Worm (Caenorhabditis elegans) whole organism, L2 larva: Measurements from ENCODE around the gene nfm-1.
A peak's percentile ranks its signal among the peaks of the same experiment; 100 is the strongest.

Experiments
- C34F6.9 ChIP-seq: fragments of 150-350 bp; optimal IDR thresholded peaks from 2 replicates; lab custom pipeline; 2014; ENCODE audit warnings: missing biosample characterization, missing genetic modification characterization
- F13H6.1 ChIP-seq: sonication (generic microtip); optimal IDR thresholded peaks from 2 replicates; lab custom pipeline; 2016; ENCODE audit warnings: missing genetic modification characterization, missing compliant biosample characterization
- R02D3.7 ChIP-seq: fragments of 150-350 bp; optimal IDR thresholded peaks from 2 replicates; lab custom pipeline; 2014; ENCODE audit warnings: missing biosample characterization, missing genetic modification characterization
- Y55F3AM.14 ChIP-seq: fragments of 200-800 bp; sonication (Bioruptor generic); optimal IDR thresholded peaks from 2 replicates; lab custom pipeline; 2018; ENCODE audit warnings: mild to moderate bottlenecking, missing genetic modification characterization, missing compliant biosample characterization
- ZK546.5 ChIP-seq: sonication (generic microtip); optimal IDR thresholded peaks from 2 replicates; lab custom pipeline; 2017; ENCODE audit warnings: missing biosample characterization, missing genetic modification characterization
- alr-1 ChIP-seq: fragments of 150-350 bp; optimal IDR thresholded peaks from 2 replicates; lab custom pipeline; 2014; ENCODE audit warnings: missing biosample characterization, missing genetic modification characterization
- aly-2 ChIP-seq: fragments of 150-350 bp; optimal IDR thresholded peaks from 2 replicates; lab custom pipeline; 2014; ENCODE audit warnings: missing biosample characterization, missing genetic modification characterization
- ama-1 ChIP-seq: fragments of 150-350 bp; optimal IDR thresholded peaks from 2 replicates; lab custom pipeline; 2018; ENCODE audit warnings: inconsistent platforms
- ceh-16 ChIP-seq: fragments of 150-350 bp; optimal IDR thresholded peaks from 2 replicates; lab custom pipeline; 2014; ENCODE audit warnings: missing biosample characterization, missing genetic modification characterization
- ceh-82 ChIP-seq: fragments of 150-350 bp; optimal IDR thresholded peaks from 2 replicates; lab custom pipeline; 2014; ENCODE audit warnings: missing biosample characterization, missing genetic modification characterization
- crh-2 ChIP-seq: sonication (generic microtip); optimal IDR thresholded peaks from 2 replicates; lab custom pipeline; 2017; ENCODE audit warnings: missing biosample characterization, missing genetic modification characterization
- dmd-4 ChIP-seq: sonication (generic microtip); optimal IDR thresholded peaks from 2 replicates; lab custom pipeline; 2017; ENCODE audit warnings: missing biosample characterization, missing genetic modification characterization
- elt-1 ChIP-seq: fragments of 150-350 bp; optimal IDR thresholded peaks from 2 replicates; lab custom pipeline; 2014; ENCODE audit warnings: missing biosample characterization, missing genetic modification characterization
- elt-3 ChIP-seq: sonication (generic microtip); optimal IDR thresholded peaks from 2 replicates; lab custom pipeline; 2017; ENCODE audit warnings: missing biosample characterization, missing genetic modification characterization
- fos-1 ChIP-seq: fragments of 150-350 bp; optimal IDR thresholded peaks from 2 replicates; lab custom pipeline; 2014; ENCODE audit warnings: missing biosample characterization, missing genetic modification characterization
- gmeb-1 ChIP-seq: fragments of 150-350 bp; optimal IDR thresholded peaks from 2 replicates; lab custom pipeline; 2014; ENCODE audit warnings: missing biosample characterization, missing genetic modification characterization
- lin-11 ChIP-seq: fragments of 150-350 bp; sonication (generic microtip); optimal IDR thresholded peaks from 2 replicates; lab custom pipeline; 2014; ENCODE audit warnings: missing biosample characterization, missing genetic modification characterization, inconsistent platforms, mixed read lengths
- lin-13 ChIP-seq: fragments of 150-350 bp; optimal IDR thresholded peaks from 2 replicates; lab custom pipeline; 2014; ENCODE audit warnings: missing biosample characterization, missing genetic modification reagents, missing genetic modification characterization
- lin-39 ChIP-seq: fragments of 150-350 bp; optimal IDR thresholded peaks from 2 replicates; lab custom pipeline; 2014; ENCODE audit warnings: missing biosample characterization, missing genetic modification reagents, missing genetic modification characterization
- lsy-2 ChIP-seq, 2 experiments: fragments of 150-350 bp in 1 of 2; sonication (generic microtip) in 1 of 2; optimal IDR thresholded peaks; 2 replicates each; lab custom pipeline; 2014 to 2017; ENCODE audit warnings: missing biosample characterization in 2 of 2, missing genetic modification characterization in 2 of 2
- mab-5 ChIP-seq: fragments of 150-350 bp; optimal IDR thresholded peaks from 2 replicates; lab custom pipeline; 2014; ENCODE audit warnings: missing biosample characterization, missing genetic modification characterization
- mbf-1 ChIP-seq: sonication (generic microtip); optimal IDR thresholded peaks from 2 replicates; lab custom pipeline; 2017; ENCODE audit warnings: missing biosample characterization, missing genetic modification characterization
- mdl-1 ChIP-seq, 2 experiments: fragments of 150-350 bp in 1 of 2; sonication (generic microtip) in 1 of 2; optimal IDR thresholded peaks; 2 replicates each; lab custom pipeline; 2017; ENCODE audit warnings: missing biosample characterization in 2 of 2, missing genetic modification characterization in 2 of 2
- nhr-10 ChIP-seq: sonication (generic microtip); optimal IDR thresholded peaks from 2 replicates; lab custom pipeline; 2017; ENCODE audit warnings: missing biosample characterization, missing genetic modification characterization
- nhr-11 ChIP-seq: fragments of 150-350 bp; optimal IDR thresholded peaks from 2 replicates; lab custom pipeline; 2014; ENCODE audit warnings: missing biosample characterization, missing genetic modification characterization
- nhr-12 ChIP-seq: fragments of 150-350 bp; optimal IDR thresholded peaks from 2 replicates; lab custom pipeline; 2014; ENCODE audit warnings: missing biosample characterization, missing genetic modification characterization
- nhr-129 ChIP-seq: fragments of 150-350 bp; optimal IDR thresholded peaks from 2 replicates; lab custom pipeline; 2014; ENCODE audit warnings: missing biosample characterization, missing genetic modification characterization
- nhr-21 ChIP-seq: fragments of 150-350 bp; optimal IDR thresholded peaks from 2 replicates; lab custom pipeline; 2014; ENCODE audit warnings: missing biosample characterization, missing genetic modification characterization
- nhr-23 ChIP-seq: fragments of 150-350 bp; optimal IDR thresholded peaks from 2 replicates; lab custom pipeline; 2014; ENCODE audit warnings: missing biosample characterization, missing genetic modification reagents, missing genetic modification characterization
- nhr-237 ChIP-seq: fragments of 150-350 bp; optimal IDR thresholded peaks from 2 replicates; lab custom pipeline; 2014; ENCODE audit warnings: missing biosample characterization, missing genetic modification characterization
- nhr-25 ChIP-seq: fragments of 150-350 bp; sonication (generic microtip); optimal IDR thresholded peaks from 3 replicates; lab custom pipeline; 2014; ENCODE audit warnings: missing biosample characterization, missing genetic modification characterization
- nhr-6 ChIP-seq: fragments of 150-350 bp; optimal IDR thresholded peaks from 2 replicates; lab custom pipeline; 2014; ENCODE audit warnings: missing biosample characterization, missing genetic modification characterization
- nhr-77 ChIP-seq: fragments of 150-350 bp; optimal IDR thresholded peaks from 2 replicates; lab custom pipeline; 2014; ENCODE audit warnings: missing biosample characterization, missing genetic modification characterization
- peb-1 ChIP-seq: fragments of 150-350 bp; optimal IDR thresholded peaks from 2 replicates; lab custom pipeline; 2014; ENCODE audit warnings: missing biosample characterization, missing genetic modification characterization
- sem-4 ChIP-seq: fragments of 150-350 bp; optimal IDR thresholded peaks from 2 replicates; lab custom pipeline; 2014; ENCODE audit warnings: missing biosample characterization, missing genetic modification reagents, missing genetic modification characterization
- skn-1 ChIP-seq: sonication (generic microtip); optimal IDR thresholded peaks from 2 replicates; lab custom pipeline; 2017; ENCODE audit warnings: missing biosample characterization, missing genetic modification characterization
- sma-3 ChIP-seq: sonication (generic microtip); optimal IDR thresholded peaks from 2 replicates; lab custom pipeline; 2016; ENCODE audit warnings: missing genetic modification reagents, missing genetic modification characterization, missing compliant biosample characterization
- sma-9 ChIP-seq, 2 experiments: fragments of 150-350 bp in 1 of 2; sonication (generic microtip) in 1 of 2; optimal IDR thresholded peaks; 2 replicates each; lab custom pipeline; 2014 to 2016; ENCODE audit warnings: missing genetic modification characterization in 2 of 2, mild to moderate bottlenecking in 1 of 2, missing biosample characterization in 1 of 2, missing compliant biosample characterization in 1 of 2, missing genetic modification reagents in 1 of 2, moderate library complexity in 1 of 2
- snpc-4 ChIP-seq: fragments of 150-350 bp; optimal IDR thresholded peaks from 2 replicates; lab custom pipeline; 2014; ENCODE audit warnings: missing biosample characterization, missing genetic modification characterization
- unc-39 ChIP-seq: fragments of 150-350 bp; optimal IDR thresholded peaks from 2 replicates; lab custom pipeline; 2014; ENCODE audit warnings: missing biosample characterization, missing genetic modification characterization
- unc-55 ChIP-seq: fragments of 150-350 bp; sonication (generic microtip); optimal IDR thresholded peaks from 3 replicates; lab custom pipeline; 2014; ENCODE audit warnings: missing biosample characterization, missing genetic modification reagents, missing genetic modification characterization
- unc-62 ChIP-seq: fragments of 150-350 bp; optimal IDR thresholded peaks from 2 replicates; lab custom pipeline; 2014; ENCODE audit warnings: missing biosample characterization, missing genetic modification reagents, missing genetic modification characterization
- zag-1 ChIP-seq: fragments of 150-350 bp; optimal IDR thresholded peaks from 2 replicates; lab custom pipeline; 2014; ENCODE audit warnings: missing biosample characterization, missing genetic modification characterization
- ztf-1 ChIP-seq: fragments of 200-800 bp; sonication (Bioruptor generic); conservative IDR thresholded peaks from 2 replicates; pipeline ENCODE4 v1.3.6; 2022; ENCODE audit warnings: missing genetic modification characterization, missing compliant biosample characterization
- ztf-11 ChIP-seq: sonication (generic microtip); optimal IDR thresholded peaks from 2 replicates; lab custom pipeline; 2017; ENCODE audit warnings: missing biosample characterization, missing genetic modification characterization
- ztf-4 ChIP-seq: fragments of 150-350 bp; optimal IDR thresholded peaks from 2 replicates; lab custom pipeline; 2014; ENCODE audit warnings: missing biosample characterization, missing genetic modification characterization

nfm-1 gene

ce11 chrIII:6138457-6138856 is 20.8 kb upstream of the nfm-1 start:
- TF ChIP-seq unc-55 (GFP tag; lab: Kevin White, UChicago) (peak; percentile 48), elt-1 (tag; lab: Kevin White, UChicago) (no peak), skn-1 (tag; lab: Kevin White, UChicago) (no peak), F13H6.1 (tag; lab: Kevin White, UChicago) (peak; percentile 82), sma-9 (GFP tag; optimal IDR thresholded peaks at IDR 0.05; lab: Kevin White, UChicago) (peak; percentile 13), sma-9 (tag; optimal IDR thresholded peaks at IDR 0.05; lab: Kevin White, UChicago) (no peak), ama-1 (lab: Kevin White, UChicago) (no peak), lsy-2 (tag; optimal IDR thresholded peaks at IDR 0.05; lab: Kevin White, UChicago) (peak in 1 of 2 experiments; percentile 18), lin-39 (tag; lab: Kevin White, UChicago) (no peak), C34F6.9 (peak; percentile 32), nhr-129 (tag; lab: Kevin White, UChicago) (peak; percentile 23), nhr-25 (tag; lab: Kevin White, UChicago) (no peak), lin-13 (GFP tag; lab: Kevin White, UChicago) (peak; percentile 12), nhr-12 (tag; lab: Kevin White, UChicago) (no peak), snpc-4 (tag; lab: Kevin White, UChicago) (no peak), sma-3 (no peak), aly-2 (no peak), elt-3 (no peak)

ce11 chrIII:6139328-6139727 is 19.9 kb upstream of the nfm-1 start:
- TF ChIP-seq sma-9 (GFP tag; optimal IDR thresholded peaks at IDR 0.05; lab: Kevin White, UChicago) = peak; percentile 28
- TF ChIP-seq sma-9 (tag; optimal IDR thresholded peaks at IDR 0.05; lab: Kevin White, UChicago) = no peak
- TF ChIP-seq zag-1 = peak; percentile 9
- TF ChIP-seq unc-55 (GFP tag; lab: Kevin White, UChicago) = peak; percentile 45
- no peak for TF ChIP-seq unc-62
- peak in 1 of 2 experiments; percentile 18 for TF ChIP-seq mdl-1 (tag; optimal IDR thresholded peaks at IDR 0.05; lab: Kevin White, UChicago)

- TF ChIP-seq nhr-237 (tag; lab: Kevin White, UChicago) (no peak), nhr-129 (tag; lab: Kevin White, UChicago) (peak; percentile 14), ama-1 (lab: Kevin White, UChicago) (no peak), nhr-10 (tag; lab: Kevin White, UChicago) (no peak), zag-1 (peak; percentile 55), nhr-23 (tag; lab: Kevin White, UChicago) (no peak), crh-2 (tag; lab: Kevin White, UChicago) (peak; percentile 59), F13H6.1 (tag; lab: Kevin White, UChicago) (peak; percentile 53), ztf-4 (tag; lab: Kevin White, UChicago) (no peak), peb-1 (tag; lab: Kevin White, UChicago) (no peak), C34F6.9 (peak; percentile 48), skn-1 (tag; lab: Kevin White, UChicago) (no peak), nhr-25 (tag; lab: Kevin White, UChicago) (no peak), sem-4 (peak; percentile 14), fos-1 (tag; lab: Kevin White, UChicago) (no peak), unc-62 (no peak), sma-3 (no peak), lsy-2 (tag; optimal IDR thresholded peaks at IDR 0.05; lab: Kevin White, UChicago) (peak in 1 of 2 experiments; percentile 12), lin-13 (GFP tag; lab: Kevin White, UChicago) (no peak), sma-9 (GFP tag; optimal IDR thresholded peaks at IDR 0.05; lab: Kevin White, UChicago) (peak; percentile 45), sma-9 (tag; optimal IDR thresholded peaks at IDR 0.05; lab: Kevin White, UChicago) (no peak), gmeb-1 (tag; lab: Kevin White, UChicago) (no peak), nhr-21 (tag; lab: Kevin White, UChicago) (no peak), ztf-11 (no peak), nhr-6 (no peak), nhr-11 (tag; lab: Kevin White, UChicago) (no peak), unc-55 (GFP tag; lab: Kevin White, UChicago) (peak; percentile 60), elt-3 (no peak), mab-5 (tag; lab: Kevin White, UChicago) (no peak), nhr-77 (no peak), mdl-1 (tag; optimal IDR thresholded peaks at IDR 0.05; lab: Kevin White, UChicago) (no peak), lin-11 (tag; lab: Kevin White, UChicago) (no peak), aly-2 (no peak), ceh-82 (tag; lab: Kevin White, UChicago) (no peak), Y55F3AM.14 (GFP tag; lab: Kevin White, UChicago) (no peak), nhr-12 (tag; lab: Kevin White, UChicago) (no peak), alr-1 (no peak), snpc-4 (tag; lab: Kevin White, UChicago) (no peak), ZK546.5 (tag; lab: Kevin White, UChicago) (no peak), ceh-16 (tag; lab: Kevin White, UChicago) (no peak), mbf-1 (tag; lab: Kevin White, UChicago) (no peak), R02D3.7 (no peak), ztf-1 (GFP tag; lab: Robert Waterston, UW) (no peak), unc-39 (no peak), lin-39 (tag; lab: Kevin White, UChicago) (no peak), dmd-4 (tag; lab: Kevin White, UChicago) (no peak)
Observed at ce11 chrIII:6139932-6140612, 19.2 kb upstream of the nfm-1 start.
